Fruit fly (Drosophila melanogaster) S2 (cell line): ENCODE measurements around the gene CG3434.

ENCODE experiments used
- CG8478 ChIP-seq: fragments of >200 bp; optimal IDR thresholded peaks from 2 replicates; lab custom pipeline; 2018
- CTCF ChIP-seq, 2 experiments: fragments of >200 bp; optimal IDR thresholded peaks; 2 replicates each; lab custom pipeline; 2018

- TF ChIP-seq CG8478 (lab: Kevin White, UChicago) (no peak), CTCF (optimal IDR thresholded peaks at IDR 0.05; lab: Kevin White, UChicago) (no peak)
Observed at dm6 chr3L:9462247-9462769, 1.7 kb upstream of the CG3434 start.
